Worm (Caenorhabditis elegans) whole organism, young adult: ENCODE data around the gene F49C5.12.
A peak's percentile ranks its signal among the peaks of the same experiment; 100 is the strongest.

Experiments used
- C17E4.6 ChIP-seq: fragments of 200-800 bp; sonication (Bioruptor generic); IDR thresholded peaks from 2 replicates; pipeline ENCODE4 v1.3.6; 2022; ENCODE audit warnings: missing genetic modification reagents, missing genetic modification characterization, missing compliant biosample characterization
- F22D6.2 ChIP-seq: sonication (generic microtip); optimal IDR thresholded peaks from 2 replicates; lab custom pipeline; 2016; ENCODE audit warnings: mild to moderate bottlenecking, missing genetic modification characterization, missing compliant biosample characterization
- F37B4.10 ChIP-seq: fragments of 200-800 bp; sonication (Bioruptor generic); IDR thresholded peaks from 2 replicates; pipeline ENCODE4 v1.3.6; 2022; ENCODE audit warnings: missing genetic modification characterization, missing compliant biosample characterization
- K11D2.4 ChIP-seq: fragments of 200-800 bp; sonication (Bioruptor generic); IDR thresholded peaks from 2 replicates; pipeline ENCODE4 v1.3.6; 2022; ENCODE audit warnings: missing genetic modification reagents, missing genetic modification characterization, missing compliant biosample characterization
- Y53G8AR.9 ChIP-seq: fragments of 200-800 bp; sonication (Bioruptor generic); conservative IDR thresholded peaks from 2 replicates; pipeline ENCODE4 v1.3.6; 2022; ENCODE audit warnings: missing genetic modification reagents, missing genetic modification characterization, missing compliant biosample characterization
- Y79H2A.3 ChIP-seq: fragments of 200-800 bp; sonication (Bioruptor generic); conservative IDR thresholded peaks from 2 replicates; pipeline ENCODE4 v1.3.6; 2022; ENCODE audit warnings: missing genetic modification reagents, missing genetic modification characterization, missing compliant biosample characterization
- Y95B8A.8 ChIP-seq: fragments of 200-800 bp; sonication (Bioruptor generic); IDR thresholded peaks from 2 replicates; pipeline ENCODE4 v1.3.6; 2022; ENCODE audit warnings: missing genetic modification reagents, missing genetic modification characterization, missing compliant biosample characterization
- akir-1 ChIP-seq: fragments of 200-800 bp; sonication (Bioruptor generic); optimal IDR thresholded peaks from 2 replicates; lab custom pipeline; 2018; ENCODE audit warnings: mild to moderate bottlenecking, missing genetic modification characterization, moderate library complexity, missing compliant biosample characterization
- ama-1 ChIP-seq, 3 experiments: fragments of 150-350 bp in 1 of 3; sonication (generic microtip) in 2 of 3; optimal IDR thresholded peaks; 2 replicates each; lab custom pipeline; 2014 to 2018; ENCODE audit warnings: missing biosample characterization in 2 of 3, missing genetic modification characterization in 2 of 3, missing genetic modification reagents in 2 of 3
- aptf-2 ChIP-seq: fragments of 200-800 bp; sonication (Bioruptor generic); conservative IDR thresholded peaks from 2 replicates; pipeline ENCODE4 v1.3.6; 2022; ENCODE audit warnings: missing genetic modification reagents, missing genetic modification characterization, missing compliant biosample characterization
- attf-6 ChIP-seq: fragments of 200-800 bp; sonication (Bioruptor generic); IDR thresholded peaks from 2 replicates; pipeline ENCODE4 v1.3.6; 2022; ENCODE audit warnings: missing genetic modification reagents, missing genetic modification characterization, missing compliant biosample characterization
- bed-1 ChIP-seq: fragments of 200-800 bp; sonication (Bioruptor generic); IDR thresholded peaks from 2 replicates; pipeline ENCODE4 v1.3.6; 2022; ENCODE audit warnings: missing genetic modification reagents, missing genetic modification characterization, missing compliant biosample characterization
- bed-2 ChIP-seq: fragments of 200-800 bp; sonication (Bioruptor generic); IDR thresholded peaks from 2 replicates; pipeline ENCODE4 v1.3.6; 2022; ENCODE audit warnings: missing genetic modification reagents, missing genetic modification characterization, missing compliant biosample characterization
- cebp-1 ChIP-seq, 2 experiments: fragments of 200-800 bp in 1 of 2; sonication (Bioruptor generic) in 1 of 2; sonication (generic microtip) in 1 of 2; IDR thresholded peaks in 1 of 2; optimal IDR thresholded peaks in 1 of 2; 2 replicates each; pipeline versions ENCODE4 v1.3.6 to Lab custom; 2017 to 2022; ENCODE audit warnings: missing compliant biosample characterization in 2 of 2, missing genetic modification characterization in 2 of 2, mild to moderate bottlenecking in 1 of 2, missing genetic modification reagents in 1 of 2, moderate library complexity in 1 of 2
- dox-1 ChIP-seq: fragments of 200-800 bp; sonication (Bioruptor generic); IDR thresholded peaks from 2 replicates; pipeline ENCODE4 v1.3.6; 2022; ENCODE audit warnings: missing genetic modification reagents, missing genetic modification characterization, missing compliant biosample characterization
- dpff-1 ChIP-seq: sonication (generic microtip); optimal IDR thresholded peaks from 2 replicates; lab custom pipeline; 2017; ENCODE audit warnings: mild to moderate bottlenecking, missing genetic modification characterization, missing compliant biosample characterization
- dpl-1 ChIP-seq: fragments of 150-350 bp; optimal IDR thresholded peaks from 2 replicates; lab custom pipeline; 2014; ENCODE audit warnings: missing biosample characterization, missing genetic modification reagents, missing genetic modification characterization
- egl-18 ChIP-seq: fragments of 200-800 bp; sonication (Bioruptor generic); IDR thresholded peaks from 2 replicates; pipeline ENCODE4 v1.3.6; 2022; ENCODE audit warnings: missing genetic modification reagents, missing genetic modification characterization, missing compliant biosample characterization
- fkh-3 ChIP-seq: sonication (generic microtip); optimal IDR thresholded peaks from 2 replicates; lab custom pipeline; 2016; ENCODE audit warnings: mild to moderate bottlenecking, missing genetic modification characterization, missing compliant biosample characterization
- hlh-26 ChIP-seq: fragments of 200-800 bp; sonication (Bioruptor generic); conservative IDR thresholded peaks from 2 replicates; pipeline ENCODE4 v1.3.6; 2022; ENCODE audit warnings: missing genetic modification reagents, missing genetic modification characterization, missing compliant biosample characterization
- lin-26 ChIP-seq: fragments of 200-800 bp; sonication (Bioruptor generic); IDR thresholded peaks from 2 replicates; pipeline ENCODE4 v1.3.6; 2022; ENCODE audit warnings: missing genetic modification reagents, missing genetic modification characterization, missing compliant biosample characterization
- lir-1 ChIP-seq: fragments of 200-800 bp; sonication (Bioruptor generic); conservative IDR thresholded peaks from 2 replicates; pipeline ENCODE4 v1.3.6; 2022; ENCODE audit warnings: missing genetic modification reagents, missing genetic modification characterization, missing compliant biosample characterization
- lsl-1 ChIP-seq: fragments of 200-800 bp; sonication (Bioruptor generic); optimal IDR thresholded peaks from 2 replicates; lab custom pipeline; 2018; ENCODE audit warnings: mild to moderate bottlenecking, missing genetic modification characterization, moderate library complexity, missing compliant biosample characterization
- lsy-27 ChIP-seq: sonication (generic microtip); optimal IDR thresholded peaks from 2 replicates; lab custom pipeline; 2017; ENCODE audit warnings: missing genetic modification characterization, mild to moderate bottlenecking, missing compliant biosample characterization, antibody characterized with exemption, missing genotype, borderline replicate concordance; ENCODE audit not compliant: insufficient read depth
- madf-10 ChIP-seq: sonication (generic microtip); optimal IDR thresholded peaks from 2 replicates; lab custom pipeline; 2016; ENCODE audit warnings: mild to moderate bottlenecking, missing genetic modification characterization, missing compliant biosample characterization
- madf-3 ChIP-seq: fragments of 200-800 bp; sonication (Bioruptor generic); IDR thresholded peaks from 2 replicates; pipeline ENCODE4 v1.3.6; 2022; ENCODE audit warnings: missing genetic modification reagents, missing genetic modification characterization, missing compliant biosample characterization
- madf-6 ChIP-seq: fragments of 200-800 bp; sonication (Bioruptor generic); IDR thresholded peaks from 2 replicates; pipeline ENCODE4 v1.3.6; 2022; ENCODE audit warnings: missing genetic modification reagents, missing genetic modification characterization, missing compliant biosample characterization
- madf-8 ChIP-seq: fragments of 200-800 bp; sonication (Bioruptor generic); conservative IDR thresholded peaks from 2 replicates; pipeline ENCODE4 v1.3.6; 2022; ENCODE audit warnings: missing genetic modification reagents, missing genetic modification characterization, missing compliant biosample characterization
- nfya-2 ChIP-seq: fragments of 200-800 bp; sonication (Bioruptor generic); IDR thresholded peaks from 2 replicates; pipeline ENCODE4 v1.3.6; 2022; ENCODE audit warnings: missing genetic modification reagents, missing genetic modification characterization, missing compliant biosample characterization
- nhr-80 ChIP-seq: sonication (generic microtip); optimal IDR thresholded peaks from 2 replicates; lab custom pipeline; 2016; ENCODE audit warnings: missing genetic modification characterization, missing compliant biosample characterization
- rpc-1 ChIP-seq, 2 experiments: fragments of 150-350 bp in 1 of 2; sonication (generic microtip) in 1 of 2; optimal IDR thresholded peaks; 2 replicates each; lab custom pipeline; 2014 to 2018; ENCODE audit warnings: missing biosample characterization in 1 of 2, missing genetic modification characterization in 1 of 2, missing genetic modification reagents in 1 of 2, missing genotype in 1 of 2
- snpc-1.1 ChIP-seq: sonication (generic microtip); optimal IDR thresholded peaks from 2 replicates; lab custom pipeline; 2017; ENCODE audit warnings: missing genetic modification characterization, mild to moderate bottlenecking, missing compliant biosample characterization, antibody characterized with exemption, moderate library complexity, missing genotype, missing genetic modification reagents; ENCODE audit not compliant: insufficient read depth
- snpc-3.4 ChIP-seq: sonication (generic microtip); optimal IDR thresholded peaks from 2 replicates; lab custom pipeline; 2017; ENCODE audit warnings: missing genetic modification characterization, mild to moderate bottlenecking, missing compliant biosample characterization, antibody characterized with exemption, moderate library complexity, missing genotype, missing genetic modification reagents
- snpc-4 ChIP-seq, 5 experiments: fragments of 150-350 bp in 1 of 5; sonication (generic microtip) in 4 of 5; optimal IDR thresholded peaks; 2 replicates each; lab custom pipeline; 2014 to 2018; ENCODE audit warnings: missing genetic modification characterization in 5 of 5, missing biosample characterization in 3 of 5, antibody characterized with exemption in 2 of 5, mild to moderate bottlenecking in 2 of 5, missing compliant biosample characterization in 2 of 5, missing genotype in 2 of 5, moderate library complexity in 2 of 5, missing genetic modification reagents in 1 of 5
- tbx-9 ChIP-seq: sonication (generic microtip); optimal IDR thresholded peaks from 2 replicates; lab custom pipeline; 2016; ENCODE audit warnings: borderline replicate concordance, missing genetic modification characterization, inconsistent platforms, missing compliant biosample characterization
- zfh-2 ChIP-seq: fragments of 200-800 bp; sonication (Bioruptor generic); conservative IDR thresholded peaks from 2 replicates; pipeline ENCODE4 v1.3.6; 2022; ENCODE audit warnings: missing genetic modification reagents, missing genetic modification characterization, missing compliant biosample characterization
- zim-3 ChIP-seq: sonication (generic microtip); optimal IDR thresholded peaks from 2 replicates; lab custom pipeline; 2017; ENCODE audit warnings: mild to moderate bottlenecking, missing genetic modification characterization, moderate library complexity, missing compliant biosample characterization
- ztf-26 ChIP-seq: sonication (generic microtip); optimal IDR thresholded peaks from 2 replicates; lab custom pipeline; 2017; ENCODE audit warnings: missing genetic modification characterization, missing compliant biosample characterization
- ztf-28 ChIP-seq: fragments of 200-800 bp; sonication (Bioruptor generic); IDR thresholded peaks from 2 replicates; pipeline ENCODE4 v1.3.6; 2022; ENCODE audit warnings: missing genetic modification reagents, missing genetic modification characterization, missing compliant biosample characterization
- ztf-3 ChIP-seq: fragments of 200-800 bp; sonication (Bioruptor generic); optimal IDR thresholded peaks from 2 replicates; lab custom pipeline; 2018; ENCODE audit warnings: mild to moderate bottlenecking, missing genetic modification characterization, missing compliant biosample characterization

F49C5.12 gene

ce11 chrII:12577754-12578153 is 17.6 kb upstream of the F49C5.12 start, which contains the start of gene clec-8:
Gene clec-8, minus strand, starts transcription at chrII:12578061.
- TF ChIP-seq nhr-80 = peak; percentile 85
- TF ChIP-seq dox-1 (GFP tag; lab: Robert Waterston, UW) = 0 out of 2 replicates have a peak, but pooled peaks have one; percentile 12
- no peak for TF ChIP-seq hlh-26 (GFP tag; lab: Robert Waterston, UW)
- no peak for TF ChIP-seq madf-6 (GFP tag; lab: Robert Waterston, UW)

- no peak for TF ChIP-seq aptf-2 (GFP tag; lab: Robert Waterston, UW)
- TF ChIP-seq, all 124 proteins: peak for 0
These were observed 14.6 kb upstream of the F49C5.12 start, which contains the start of gene Y38E10A.3 for ce11 chrII:12574668-12575067. Gene Y38E10A.3, minus strand, starts transcription at chrII:12574768.

- no peak for TF ChIP-seq fkh-3 (tag; lab: Kevin White, UChicago)
- no peak for TF ChIP-seq nfya-2
- TF ChIP-seq rpc-1 (optimal IDR thresholded peaks at IDR 0.05; lab: Kevin White, UChicago) = no peak
- TF ChIP-seq rpc-1 (tag; optimal IDR thresholded peaks at IDR 0.05; lab: Kevin White, UChicago) = no peak
- no peak for TF ChIP-seq C17E4.6 (GFP tag; lab: Robert Waterston, UW)
- TF ChIP-seq Y95B8A.8 = no peak
- TF ChIP-seq zim-3 = no peak
- no peak for TF ChIP-seq lsl-1 (GFP tag; lab: Kevin White, UChicago)
- TF ChIP-seq bed-2 = no peak
- TF ChIP-seq cebp-1 (GFP tag; IDR thresholded peaks at IDR 0.05; lab: Robert Waterston, UW) = no peak
- no peak for TF ChIP-seq cebp-1 (tag; optimal IDR thresholded peaks at IDR 0.05; lab: Kevin White, UChicago)
- no peak for TF ChIP-seq ztf-26
- no peak for TF ChIP-seq dpff-1
- TF ChIP-seq snpc-3.4 = no peak
- no peak for TF ChIP-seq lin-26 (GFP tag; lab: Robert Waterston, UW)
- no peak for TF ChIP-seq Y79H2A.3 (GFP tag; lab: Robert Waterston, UW)
- TF ChIP-seq snpc-1.1 (tag; lab: Kevin White, UChicago) = no peak
- no peak for TF ChIP-seq ztf-28 (GFP tag; lab: Robert Waterston, UW)
- no peak for TF ChIP-seq attf-6 (GFP tag; lab: Robert Waterston, UW)
- no peak for TF ChIP-seq ztf-3 (GFP tag; lab: Kevin White, UChicago)
- TF ChIP-seq bed-1 = no peak
- TF ChIP-seq zfh-2 = no peak
- TF ChIP-seq, all 124 proteins: peak for 0
These were observed 13.4 kb upstream of the F49C5.12 start, which contains the start of gene Y38E10A.2 for ce11 chrII:12573541-12573940. Gene Y38E10A.2, minus strand, starts transcription at chrII:12573641.

- no peak for TF ChIP-seq akir-1 (GFP tag; lab: Kevin White, UChicago)
- no peak for TF ChIP-seq ztf-26
- TF ChIP-seq madf-10 (tag; lab: Kevin White, UChicago) = no peak
- TF ChIP-seq zim-3 = no peak
- TF ChIP-seq lsy-27 (tag; lab: Kevin White, UChicago) = no peak
- no peak for TF ChIP-seq snpc-4 (GFP tag; optimal IDR thresholded peaks at IDR 0.05; lab: Kevin White, UChicago)
- no peak for TF ChIP-seq snpc-4 (tag; optimal IDR thresholded peaks at IDR 0.05; lab: Kevin White, UChicago)
- TF ChIP-seq ama-1 (optimal IDR thresholded peaks at IDR 0.05; lab: Kevin White, UChicago) = no peak
- no peak for TF ChIP-seq ama-1 (GFP tag; optimal IDR thresholded peaks at IDR 0.05; lab: Kevin White, UChicago)
- no peak for TF ChIP-seq ztf-28 (GFP tag; lab: Robert Waterston, UW)
- no peak for TF ChIP-seq K11D2.4 (GFP tag; lab: Robert Waterston, UW)
- TF ChIP-seq F22D6.2 (tag; lab: Kevin White, UChicago) = no peak
- TF ChIP-seq dpl-1 (GFP tag; lab: Kevin White, UChicago) = no peak
- TF ChIP-seq egl-18 (GFP tag; lab: Robert Waterston, UW) = no peak
- no peak for TF ChIP-seq tbx-9 (tag; lab: Kevin White, UChicago)
- no peak for TF ChIP-seq Y53G8AR.9
- TF ChIP-seq lin-26 (GFP tag; lab: Robert Waterston, UW) = no peak
- TF ChIP-seq F37B4.10 (GFP tag; lab: Robert Waterston, UW) = no peak
- TF ChIP-seq madf-3 (GFP tag; lab: Robert Waterston, UW) = no peak
- TF ChIP-seq madf-8 (GFP tag; lab: Robert Waterston, UW) = no peak
- TF ChIP-seq lir-1 = no peak
These were observed 12.7 kb upstream of the F49C5.12 start, which contains the start of gene Y38E10A.35 for ce11 chrII:12572760-12573159. Gene Y38E10A.35, minus strand, starts transcription at chrII:12572860.
